Fruit fly (Drosophila melanogaster) whole organism, embryonic: ENCODE results near the gene CG31077.

ENCODE experiments used
- BtbVII ChIP-seq: fragments of 200-800 bp; sonication (Bioruptor generic); optimal IDR thresholded peaks from 3 replicates; lab custom pipeline; 2017; ENCODE audit warnings: missing biosample characterization, mild to moderate bottlenecking, missing genetic modification characterization
- CG10209 ChIP-seq: fragments of 200-800 bp; sonication (Bioruptor generic); optimal IDR thresholded peaks from 3 replicates; lab custom pipeline; 2017; ENCODE audit warnings: missing biosample characterization, mild to moderate bottlenecking, missing genetic modification characterization, missing genetic modification reagents
- CG11456 ChIP-seq: fragments of 200-800 bp; sonication (Bioruptor generic); IDR thresholded peaks from 3 replicates; pipeline ENCODE4 v1.3.6; 2022; ENCODE audit warnings: missing biosample characterization, missing genetic modification characterization
- CG14965 ChIP-seq: fragments of 200-800 bp; sonication (Bioruptor generic); optimal IDR thresholded peaks from 2 replicates; lab custom pipeline; 2016; ENCODE audit warnings: missing biosample characterization, missing genetic modification characterization, borderline replicate concordance
- CG15073 ChIP-seq: fragments of 200-800 bp; sonication (Bioruptor generic); optimal IDR thresholded peaks from 2 replicates; lab custom pipeline; 2016; ENCODE audit warnings: missing biosample characterization, missing genetic modification characterization
- CG17359 ChIP-seq: fragments of 200-800 bp; sonication (Bioruptor generic); optimal IDR thresholded peaks from 3 replicates; lab custom pipeline; 2018; ENCODE audit warnings: missing biosample characterization, mild to moderate bottlenecking, missing genetic modification characterization, moderate library complexity
- CG17385 ChIP-seq: fragments of 200-800 bp; sonication (Bioruptor generic); optimal IDR thresholded peaks from 3 replicates; lab custom pipeline; 2018; ENCODE audit warnings: missing biosample characterization, mild to moderate bottlenecking, missing genetic modification characterization
- CG18599 ChIP-seq: fragments of 200-800 bp; sonication (Bioruptor generic); optimal IDR thresholded peaks from 3 replicates; lab custom pipeline; 2017; ENCODE audit warnings: missing biosample characterization, missing genetic modification characterization, mild to moderate bottlenecking, moderate library complexity, missing genetic modification reagents
- CG3838 ChIP-seq: fragments of 200-800 bp; sonication (Bioruptor generic); optimal IDR thresholded peaks from 3 replicates; lab custom pipeline; 2016; ENCODE audit warnings: missing biosample characterization, missing genetic modification characterization
- CG4328 ChIP-seq: fragments of 200-800 bp; sonication (Bioruptor generic); optimal IDR thresholded peaks from 3 replicates; lab custom pipeline; 2017; ENCODE audit warnings: missing biosample characterization, missing genetic modification reagents, missing genetic modification characterization
- CG6272 ChIP-seq: fragments of 200-800 bp; sonication (Bioruptor generic); IDR thresholded peaks from 2 replicates; pipeline ENCODE4 v1.3.6; 2022; ENCODE audit warnings: missing biosample characterization, missing genetic modification characterization
- CG6765 ChIP-seq: fragments of 200-800 bp; sonication (Bioruptor generic); optimal IDR thresholded peaks from 3 replicates; lab custom pipeline; 2017; ENCODE audit warnings: missing biosample characterization, mild to moderate bottlenecking, missing genetic modification characterization
- CG8924 ChIP-seq: fragments of 200-800 bp; optimal IDR thresholded peaks from 3 replicates; lab custom pipeline; 2019; ENCODE audit warnings: missing biosample characterization, mild to moderate bottlenecking, missing genetic modification characterization, moderate library complexity
- CG9437 ChIP-seq: fragments of 200-800 bp; sonication (Bioruptor generic); optimal IDR thresholded peaks from 2 replicates; lab custom pipeline; 2018; ENCODE audit warnings: missing biosample characterization, mild to moderate bottlenecking, missing genetic modification characterization
- E2f2 ChIP-seq: fragments of 200-800 bp; sonication (Bioruptor generic); IDR thresholded peaks from 2 replicates; pipeline ENCODE4 v1.3.6; 2022; ENCODE audit warnings: missing biosample characterization, missing genetic modification characterization
- Ets65A ChIP-seq: fragments of 200-800 bp; sonication (Bioruptor generic); peaks from one replicate; lab custom pipeline; 2016; ENCODE audit warnings: missing biosample characterization, missing genetic modification characterization
- GATAe ChIP-seq: fragments of 200-800 bp; sonication (Bioruptor generic); conservative IDR thresholded peaks from 2 replicates; pipeline ENCODE4 v1.3.6; 2022; ENCODE audit warnings: missing biosample characterization, missing genetic modification characterization
- Lim3 ChIP-seq: fragments of 200-800 bp; sonication (Bioruptor generic); IDR thresholded peaks from 2 replicates; pipeline ENCODE4 v1.3.6; 2022; ENCODE audit warnings: missing biosample characterization, missing genetic modification characterization
- MESR4 ChIP-seq: fragments of 200-800 bp; sonication (Bioruptor generic); optimal IDR thresholded peaks from 2 replicates; lab custom pipeline; 2018; ENCODE audit warnings: missing biosample characterization, mild to moderate bottlenecking, missing genetic modification characterization, moderate library complexity
- Med ChIP-seq: fragments of 200-800 bp; sonication (Bioruptor generic); peaks from one replicate; lab custom pipeline; 2016; ENCODE audit warnings: missing biosample characterization, missing genetic modification characterization, mild to moderate bottlenecking, inconsistent platforms, moderate library complexity
- NFAT ChIP-seq: fragments of 200-800 bp; sonication (Bioruptor generic); IDR thresholded peaks from 2 replicates; pipeline ENCODE4 v1.3.6; 2022; ENCODE audit warnings: missing biosample characterization, missing genetic modification characterization
- Poxn ChIP-seq: fragments of 200-800 bp; sonication (Bioruptor generic); IDR thresholded peaks from 2 replicates; pipeline ENCODE4 v1.3.6; 2022; ENCODE audit warnings: missing biosample characterization, missing genetic modification characterization
- Sin3A ChIP-seq: fragments of >200 bp; optimal IDR thresholded peaks from 2 replicates; lab custom pipeline; 2018
- Six4 ChIP-seq: fragments of 200-800 bp; sonication (Bioruptor generic); optimal IDR thresholded peaks from 2 replicates; lab custom pipeline; 2016; ENCODE audit warnings: missing biosample characterization, missing genetic modification characterization
- abd-A ChIP-seq: fragments of 200-800 bp; sonication (Bioruptor generic); optimal IDR thresholded peaks from 3 replicates; lab custom pipeline; 2019; ENCODE audit warnings: missing biosample characterization, mild to moderate bottlenecking, missing genetic modification characterization, moderate library complexity
- bab2 ChIP-seq: fragments of 200-800 bp; sonication (Bioruptor generic); optimal IDR thresholded peaks from 2 replicates; lab custom pipeline; 2016; ENCODE audit warnings: missing biosample characterization, missing genetic modification characterization
- bigmax ChIP-seq: fragments of 200-800 bp; sonication (Bioruptor generic); optimal IDR thresholded peaks from 2 replicates; lab custom pipeline; 2018; ENCODE audit warnings: missing biosample characterization, mild to moderate bottlenecking, missing genetic modification characterization
- fd64A ChIP-seq: fragments of 200-800 bp; sonication (Bioruptor generic); optimal IDR thresholded peaks from 3 replicates; lab custom pipeline; 2018; ENCODE audit warnings: missing biosample characterization, mild to moderate bottlenecking, missing genetic modification characterization
- ftz-f1 ChIP-seq: fragments of 200-800 bp; sonication (Bioruptor generic); optimal IDR thresholded peaks from 2 replicates; lab custom pipeline; 2016; ENCODE audit warnings: missing biosample characterization, missing genetic modification characterization
- grau ChIP-seq: fragments of 200-800 bp; optimal IDR thresholded peaks from 3 replicates; lab custom pipeline; 2019; ENCODE audit warnings: missing biosample characterization, mild to moderate bottlenecking, missing genetic modification characterization, moderate library complexity
- hb ChIP-seq: fragments of 200-800 bp; sonication (Bioruptor generic); IDR thresholded peaks from 3 replicates; pipeline ENCODE4 v1.3.6; 2022; ENCODE audit warnings: missing biosample characterization, missing genetic modification characterization; ENCODE audit not compliant: partially characterized antibody
- hkb ChIP-seq, 2 experiments: fragments of 200-800 bp in 1 of 2; fragments of >200 bp in 1 of 2; sonication (Bioruptor generic) in 1 of 2; IDR thresholded peaks in 1 of 2; optimal IDR thresholded peaks in 1 of 2; 2 replicates each; pipeline versions ENCODE4 v1.3.6 to Lab custom; 2017 to 2022; ENCODE audit warnings: missing biosample characterization in 1 of 2, missing genetic modification characterization in 1 of 2
- lbe ChIP-seq: fragments of 200-800 bp; sonication (Bioruptor generic); optimal IDR thresholded peaks from 2 replicates; lab custom pipeline; 2016; ENCODE audit warnings: missing biosample characterization, mild to moderate bottlenecking, missing genetic modification characterization
- lov ChIP-seq, 2 experiments: fragments of 200-800 bp in 1 of 2; fragments of >200 bp in 1 of 2; sonication (Bioruptor generic) in 1 of 2; IDR thresholded peaks in 1 of 2; optimal IDR thresholded peaks in 1 of 2; 2 replicates in 1 of 2; 3 replicates in 1 of 2; pipeline versions ENCODE4 v1.3.6 to Lab custom; 2017 to 2022; ENCODE audit warnings: missing biosample characterization in 1 of 2, missing genetic modification characterization in 1 of 2
- odd ChIP-seq: fragments of 200-800 bp; sonication (Bioruptor generic); optimal IDR thresholded peaks from 2 replicates; lab custom pipeline; 2017; ENCODE audit warnings: missing biosample characterization, mild to moderate bottlenecking, missing genetic modification characterization
- onecut ChIP-seq: fragments of 200-800 bp; sonication (Bioruptor generic); IDR thresholded peaks from 2 replicates; pipeline ENCODE4 v1.3.6; 2022; ENCODE audit warnings: missing biosample characterization, missing genetic modification characterization
- row ChIP-seq: fragments of 200-800 bp; sonication (Bioruptor generic); IDR thresholded peaks from 3 replicates; pipeline ENCODE4 v1.3.6; 2022; ENCODE audit warnings: missing biosample characterization, missing genetic modification characterization
- sens ChIP-seq: fragments of 200-800 bp; sonication (Bioruptor generic); peaks from one replicate; lab custom pipeline; 2016; ENCODE audit warnings: missing biosample characterization, missing genetic modification characterization
- slbo ChIP-seq: fragments of 200-800 bp; sonication (Bioruptor generic); IDR thresholded peaks from 2 replicates; pipeline ENCODE4 v1.3.6; 2022; ENCODE audit warnings: missing biosample characterization, missing genetic modification characterization
- so ChIP-seq: fragments of 200-800 bp; sonication (Bioruptor generic); IDR thresholded peaks from 3 replicates; pipeline ENCODE4 v1.3.6; 2022; ENCODE audit warnings: missing biosample characterization, missing genetic modification characterization
- sqz ChIP-seq: fragments of 200-800 bp; sonication (Bioruptor generic); optimal IDR thresholded peaks from 3 replicates; lab custom pipeline; 2018; ENCODE audit warnings: missing biosample characterization, mild to moderate bottlenecking, missing genetic modification characterization
- vfl ChIP-seq: fragments of 200-800 bp; sonication (Bioruptor generic); optimal IDR thresholded peaks from 2 replicates; lab custom pipeline; 2016; ENCODE audit warnings: missing biosample characterization, missing genetic modification characterization
- vvl ChIP-seq: fragments of 200-800 bp; sonication (Bioruptor generic); IDR thresholded peaks from 2 replicates; pipeline ENCODE4 v1.3.6; 2022; ENCODE audit warnings: missing biosample characterization, missing genetic modification characterization
- wdn ChIP-seq: fragments of 200-800 bp; sonication (Bioruptor generic); IDR thresholded peaks from 2 replicates; pipeline ENCODE4 v1.3.6; 2022; ENCODE audit warnings: missing biosample characterization, missing genetic modification characterization
- z ChIP-seq: fragments of 200-800 bp; sonication (Bioruptor generic); IDR thresholded peaks from 3 replicates; pipeline ENCODE4 v1.3.6; 2022; ENCODE audit warnings: missing biosample characterization, missing genetic modification characterization

CG31077 gene

dm6 chr3R:26954020-26954672, 45.4 kb upstream of the CG31077 start (continued):
- TF ChIP-seq vfl (GFP tag; lab: Kevin White, UChicago) (no peak), so (peak; percentile 79; the same call in 2 of the 3 replicates), Poxn (GFP tag; lab: Robert Waterston, UW) (no peak), grau (tag; lab: Kevin White, UChicago) (peak; percentile 68), NFAT (no peak)

dm6 chr3R:26955527-26955926, 44.0 kb upstream of the CG31077 start:
- TF ChIP-seq onecut (GFP tag; lab: Robert Waterston, UW) (peak; percentile 38; the same call in 1 of the 2 replicates), ftz-f1 (GFP tag; lab: Kevin White, UChicago) (peak; percentile 47), Med (peak; percentile 61), hb (GFP tag; lab: Robert Waterston, UW) (0 out of 3 replicates have a peak, but pooled peaks have one; percentile 25), vvl (GFP tag; lab: Robert Waterston, UW) (no peak)

dm6 chr3R:26956376-26957062, 43.0 kb upstream of the CG31077 start:
- TF ChIP-seq CG3838 (GFP tag; lab: Kevin White, UChicago) (no peak), CG15073 (GFP tag; lab: Kevin White, UChicago) (no peak), CG11456 (GFP tag; lab: Robert Waterston, UW) (0 out of 3 replicates have a peak, but pooled peaks have one; percentile 45), z (GFP tag; lab: Robert Waterston, UW) (no peak), CG17385 (peak; percentile 34), Ets65A (GFP tag; lab: Kevin White, UChicago) (peak; percentile 78), fd64A (GFP tag; lab: Kevin White, UChicago) (no peak), bigmax (GFP tag; lab: Kevin White, UChicago) (no peak), row (GFP tag; lab: Robert Waterston, UW) (peak; percentile 21; the same call in 1 of the 3 replicates), Lim3 (GFP tag; lab: Robert Waterston, UW) (no peak), CG4328 (GFP tag; lab: Kevin White, UChicago) (no peak), CG6272 (0 out of 2 replicates have a peak, but pooled peaks have one; percentile 11), CG17359 (tag; lab: Kevin White, UChicago) (peak; percentile 2), abd-A (tag; lab: Kevin White, UChicago) (no peak), Med (peak; percentile 69), BtbVII (peak; percentile 7), wdn (GFP tag; lab: Robert Waterston, UW) (no peak), CG9437 (GFP tag; lab: Kevin White, UChicago) (peak; percentile 6), CG6765 (GFP tag; lab: Kevin White, UChicago) (peak; percentile 36), E2f2 (GFP tag; lab: Robert Waterston, UW) (peak; percentile 21; the same call in 1 of the 2 replicates), MESR4 (GFP tag; lab: Kevin White, UChicago) (no peak), lbe (GFP tag; lab: Kevin White, UChicago) (no peak), hkb (optimal IDR thresholded peaks at IDR 0.05; lab: Kevin White, UChicago) (peak; percentile 25), hkb (GFP tag; IDR thresholded peaks at IDR 0.05; lab: Robert Waterston, UW) (no peak), odd (peak; percentile 0), GATAe (GFP tag; lab: Robert Waterston, UW) (no peak), CG14965 (GFP tag; lab: Kevin White, UChicago) (peak; percentile 73), lov (optimal IDR thresholded peaks at IDR 0.05; lab: Kevin White, UChicago) (no peak), lov (GFP tag; IDR thresholded peaks at IDR 0.05; lab: Robert Waterston, UW) (0 out of 3 replicates have a peak, but pooled peaks have one; percentile 38), slbo (GFP tag; lab: Robert Waterston, UW) (peak; percentile 35; the same call in 1 of the 2 replicates), Sin3A (lab: Kevin White, UChicago) (no peak), bab2 (GFP tag; lab: Kevin White, UChicago) (no peak), sens (GFP tag; lab: Kevin White, UChicago) (peak; percentile 62), sqz (GFP tag; lab: Kevin White, UChicago) (peak; percentile 12), Six4 (GFP tag; lab: Kevin White, UChicago) (no peak), CG10209 (GFP tag; lab: Kevin White, UChicago) (no peak), CG8924 (tag; lab: Kevin White, UChicago) (no peak), CG18599 (peak; percentile 58)
